Fruit fly (Drosophila melanogaster) whole organism, prepupa: ENCODE measurements around the gene CG9662.

Experiments used
- Blimp-1 ChIP-seq: fragments of 200-800 bp; sonication (Bioruptor generic); optimal IDR thresholded peaks from 3 replicates; lab custom pipeline; 2017; ENCODE audit warnings: missing biosample characterization, missing genetic modification characterization, mild to moderate bottlenecking, moderate library complexity, missing genetic modification reagents
- CG10631 ChIP-seq: fragments of 200-800 bp; sonication (Bioruptor generic); optimal IDR thresholded peaks from 2 replicates; lab custom pipeline; 2016; ENCODE audit warnings: missing biosample characterization, missing genetic modification characterization
- CG10669 ChIP-seq: fragments of 200-800 bp; sonication (Bioruptor generic); optimal IDR thresholded peaks from 3 replicates; lab custom pipeline; 2018; ENCODE audit warnings: missing biosample characterization, mild to moderate bottlenecking, missing genetic modification characterization, moderate library complexity
- CG11294 ChIP-seq: fragments of 200-800 bp; sonication (Bioruptor generic); IDR thresholded peaks from 2 replicates; pipeline ENCODE4 v1.3.6; 2022; ENCODE audit warnings: missing biosample characterization, missing genetic modification characterization
- CG11762 ChIP-seq: fragments of 200-800 bp; sonication (Bioruptor generic); optimal IDR thresholded peaks from 3 replicates; lab custom pipeline; 2016; ENCODE audit warnings: missing biosample characterization, missing genetic modification characterization; ENCODE audit not compliant: insufficient read depth
- CG11902 ChIP-seq: fragments of 200-800 bp; sonication (Bioruptor generic); optimal IDR thresholded peaks from 3 replicates; lab custom pipeline; 2016; ENCODE audit warnings: missing biosample characterization, missing genetic modification characterization
- CG15336 ChIP-seq: fragments of 200-800 bp; sonication (Bioruptor generic); IDR thresholded peaks from 2 replicates; pipeline ENCODE4 v1.3.6; 2022; ENCODE audit warnings: missing biosample characterization, missing genetic modification characterization
- CG1621 ChIP-seq: fragments of 200-800 bp; sonication (Bioruptor generic); optimal IDR thresholded peaks from 3 replicates; lab custom pipeline; 2018; ENCODE audit warnings: missing biosample characterization, mild to moderate bottlenecking, missing genetic modification characterization
- CG16779 ChIP-seq: fragments of 200-800 bp; sonication (Bioruptor generic); optimal IDR thresholded peaks from 3 replicates; lab custom pipeline; 2017; ENCODE audit warnings: missing biosample characterization, mild to moderate bottlenecking, missing genetic modification characterization
- CG31627 ChIP-seq: fragments of 200-800 bp; sonication (Bioruptor generic); optimal IDR thresholded peaks from 3 replicates; lab custom pipeline; 2016; ENCODE audit warnings: missing biosample characterization, missing genetic modification characterization
- CG32006 ChIP-seq: fragments of 200-800 bp; sonication (Bioruptor generic); optimal IDR thresholded peaks from 3 replicates; lab custom pipeline; 2017; ENCODE audit warnings: missing biosample characterization, mild to moderate bottlenecking, missing genetic modification characterization
- CG34406 ChIP-seq: fragments of 200-800 bp; sonication (Bioruptor generic); optimal IDR thresholded peaks from 3 replicates; lab custom pipeline; 2016; ENCODE audit warnings: missing biosample characterization, missing genetic modification characterization
- CG3919 ChIP-seq: fragments of 200-800 bp; sonication (Bioruptor generic); optimal IDR thresholded peaks from 3 replicates; lab custom pipeline; 2016; ENCODE audit warnings: missing biosample characterization, missing genetic modification characterization
- CG6163 ChIP-seq: fragments of 200-800 bp; sonication (Bioruptor generic); IDR thresholded peaks from 3 replicates; pipeline ENCODE4 v1.3.6; 2022; ENCODE audit warnings: missing biosample characterization, missing genetic modification characterization
- CG6276 ChIP-seq: fragments of 200-800 bp; sonication (Bioruptor generic); optimal IDR thresholded peaks from 2 replicates; lab custom pipeline; 2017; ENCODE audit warnings: missing biosample characterization, mild to moderate bottlenecking, missing genetic modification characterization
- CG6792 ChIP-seq: fragments of 200-800 bp; sonication (Bioruptor generic); optimal IDR thresholded peaks from 3 replicates; lab custom pipeline; 2016; ENCODE audit warnings: missing biosample characterization, missing genetic modification characterization
- CG6808 ChIP-seq: fragments of 200-800 bp; sonication (Bioruptor generic); optimal IDR thresholded peaks from 3 replicates; lab custom pipeline; 2017; ENCODE audit warnings: missing biosample characterization, missing genetic modification characterization, mild to moderate bottlenecking, moderate library complexity, missing genetic modification reagents
- CG6854 ChIP-seq: fragments of 200-800 bp; sonication (Bioruptor generic); optimal IDR thresholded peaks from 2 replicates; lab custom pipeline; 2017; ENCODE audit warnings: missing biosample characterization, mild to moderate bottlenecking, missing genetic modification characterization
- CG7368 ChIP-seq: fragments of 200-800 bp; sonication (Bioruptor generic); optimal IDR thresholded peaks from 3 replicates; lab custom pipeline; 2016; ENCODE audit warnings: missing biosample characterization, missing genetic modification characterization
- CG8119 ChIP-seq: fragments of 200-800 bp; sonication (Bioruptor generic); IDR thresholded peaks from 3 replicates; pipeline ENCODE4 v1.3.6; 2022; ENCODE audit warnings: missing biosample characterization, missing genetic modification characterization
- CG8319 ChIP-seq: fragments of 200-800 bp; sonication (Bioruptor generic); optimal IDR thresholded peaks from 3 replicates; lab custom pipeline; 2016; ENCODE audit warnings: missing biosample characterization, missing genetic modification characterization
- CG8632 ChIP-seq: fragments of 200-800 bp; sonication (Bioruptor generic); optimal IDR thresholded peaks from 3 replicates; lab custom pipeline; 2016; ENCODE audit warnings: missing biosample characterization, missing genetic modification characterization
- CG9139 ChIP-seq: fragments of 200-800 bp; sonication (Bioruptor generic); optimal IDR thresholded peaks from 3 replicates; lab custom pipeline; 2017; ENCODE audit warnings: missing biosample characterization, mild to moderate bottlenecking, missing genetic modification characterization
- Eip75B ChIP-seq: fragments of 200-800 bp; sonication (Bioruptor generic); optimal IDR thresholded peaks from 3 replicates; lab custom pipeline; 2016; ENCODE audit warnings: missing biosample characterization, missing genetic modification characterization
- Eip78C ChIP-seq: fragments of 200-800 bp; sonication (Bioruptor generic); peaks from one replicate; lab custom pipeline; 2016; ENCODE audit warnings: missing biosample characterization, missing genetic modification characterization
- Eip93F ChIP-seq: fragments of 200-800 bp; sonication (Bioruptor generic); optimal IDR thresholded peaks from 2 replicates; lab custom pipeline; 2016; ENCODE audit warnings: missing biosample characterization, mild to moderate bottlenecking, missing genetic modification characterization
- Ets96B ChIP-seq: fragments of 200-800 bp; optimal IDR thresholded peaks from 2 replicates; lab custom pipeline; 2019; ENCODE audit warnings: missing biosample characterization, mild to moderate bottlenecking, missing genetic modification characterization, moderate library complexity
- Gug ChIP-seq: fragments of 200-800 bp; sonication (Bioruptor generic); IDR thresholded peaks from 2 replicates; pipeline ENCODE4 v1.3.6; 2022; ENCODE audit warnings: missing biosample characterization, missing genetic modification characterization
- Hr38 ChIP-seq: sonication (Bioruptor generic); optimal IDR thresholded peaks from 2 replicates; lab custom pipeline; 2016; ENCODE audit warnings: missing biosample characterization, missing genetic modification characterization
- Hr39 ChIP-seq: fragments of 200-800 bp; sonication (Bioruptor generic); optimal IDR thresholded peaks from 2 replicates; lab custom pipeline; 2016; ENCODE audit warnings: missing biosample characterization, missing genetic modification characterization
- Hr4 ChIP-seq: fragments of 200-800 bp; sonication (Bioruptor generic); optimal IDR thresholded peaks from 3 replicates; lab custom pipeline; 2016; ENCODE audit warnings: missing biosample characterization, missing genetic modification characterization
- Lpt ChIP-seq: fragments of 200-800 bp; sonication (Bioruptor generic); optimal IDR thresholded peaks from 3 replicates; lab custom pipeline; 2016; ENCODE audit warnings: missing biosample characterization, missing genetic modification characterization
- Met ChIP-seq: fragments of 200-800 bp; sonication (Bioruptor generic); optimal IDR thresholded peaks from 3 replicates; lab custom pipeline; 2016; ENCODE audit warnings: missing biosample characterization, missing genetic modification characterization
- OdsH ChIP-seq: fragments of 200-800 bp; sonication (Bioruptor generic); optimal IDR thresholded peaks from 3 replicates; lab custom pipeline; 2016; ENCODE audit warnings: missing biosample characterization, missing genetic modification characterization
- Smox ChIP-seq: fragments of 200-800 bp; sonication (Bioruptor generic); optimal IDR thresholded peaks from 3 replicates; lab custom pipeline; 2016; ENCODE audit warnings: missing biosample characterization, missing genetic modification characterization
- Sox102F ChIP-seq: fragments of 200-800 bp; sonication (Bioruptor generic); optimal IDR thresholded peaks from 2 replicates; lab custom pipeline; 2016; ENCODE audit warnings: missing biosample characterization, mild to moderate bottlenecking, missing genetic modification characterization
- Sox14 ChIP-seq: fragments of 200-800 bp; sonication (Bioruptor generic); optimal IDR thresholded peaks from 3 replicates; lab custom pipeline; 2016; ENCODE audit warnings: missing biosample characterization, missing genetic modification characterization
- Sox15 ChIP-seq: fragments of 200-800 bp; sonication (Bioruptor generic); optimal IDR thresholded peaks from 3 replicates; lab custom pipeline; 2016; ENCODE audit warnings: missing biosample characterization, missing genetic modification characterization
- achi ChIP-seq: fragments of 200-800 bp; sonication (Bioruptor generic); optimal IDR thresholded peaks from 3 replicates; lab custom pipeline; 2016; ENCODE audit warnings: missing biosample characterization, missing genetic modification characterization
- acj6 ChIP-seq: fragments of 200-800 bp; sonication (Bioruptor generic); optimal IDR thresholded peaks from 3 replicates; lab custom pipeline; 2016; ENCODE audit warnings: missing biosample characterization, missing genetic modification characterization
- cyc ChIP-seq: fragments of 200-800 bp; sonication (Bioruptor generic); optimal IDR thresholded peaks from 3 replicates; lab custom pipeline; 2016; ENCODE audit warnings: missing biosample characterization, missing genetic modification characterization
- dac ChIP-seq: fragments of 200-800 bp; sonication (Bioruptor generic); optimal IDR thresholded peaks from 2 replicates; lab custom pipeline; 2017; ENCODE audit warnings: missing biosample characterization, mild to moderate bottlenecking, missing genetic modification characterization
- eg ChIP-seq: fragments of 200-800 bp; sonication (Bioruptor generic); IDR thresholded peaks from 3 replicates; pipeline ENCODE4 v1.3.6; 2022; ENCODE audit warnings: missing biosample characterization, missing genetic modification characterization
- esn ChIP-seq: fragments of 200-800 bp; sonication (Bioruptor generic); optimal IDR thresholded peaks from 2 replicates; lab custom pipeline; 2016; ENCODE audit warnings: missing biosample characterization, mild to moderate bottlenecking, missing genetic modification characterization, moderate library complexity
- fd59A ChIP-seq: fragments of 200-800 bp; sonication (Bioruptor generic); optimal IDR thresholded peaks from 2 replicates; lab custom pipeline; 2017; ENCODE audit warnings: missing biosample characterization, mild to moderate bottlenecking, missing genetic modification characterization, missing genetic modification reagents
- fkh ChIP-seq: fragments of 200-800 bp; sonication (Bioruptor generic); optimal IDR thresholded peaks from 3 replicates; lab custom pipeline; 2017; ENCODE audit warnings: missing biosample characterization, mild to moderate bottlenecking, missing genetic modification characterization, moderate library complexity
- lz ChIP-seq: fragments of 200-800 bp; sonication (Bioruptor generic); optimal IDR thresholded peaks from 3 replicates; lab custom pipeline; 2016; ENCODE audit warnings: missing biosample characterization, missing genetic modification characterization
- net ChIP-seq: fragments of 200-800 bp; sonication (Bioruptor generic); optimal IDR thresholded peaks from 3 replicates; lab custom pipeline; 2016; ENCODE audit warnings: missing biosample characterization, missing genetic modification characterization
- pdm3 ChIP-seq: fragments of 200-800 bp; sonication (Bioruptor generic); optimal IDR thresholded peaks from 3 replicates; lab custom pipeline; 2016; ENCODE audit warnings: missing biosample characterization, missing genetic modification characterization
- salr ChIP-seq, 2 experiments: fragments of 200-800 bp; sonication (Bioruptor generic); optimal IDR thresholded peaks; 3 replicates each; lab custom pipeline; 2016 to 2018; ENCODE audit warnings: missing biosample characterization in 2 of 2, missing genetic modification characterization in 2 of 2, mild to moderate bottlenecking in 1 of 2
- spab ChIP-seq: fragments of 200-800 bp; sonication (Bioruptor generic); optimal IDR thresholded peaks from 2 replicates; lab custom pipeline; 2017; ENCODE audit warnings: missing biosample characterization, mild to moderate bottlenecking, missing genetic modification characterization, missing genetic modification reagents
- ss ChIP-seq, 2 experiments: fragments of 200-800 bp; sonication (Bioruptor generic); optimal IDR thresholded peaks; 2 replicates in 1 of 2; 3 replicates in 1 of 2; lab custom pipeline; 2017 to 2018; ENCODE audit warnings: mild to moderate bottlenecking in 2 of 2, missing biosample characterization in 2 of 2, missing genetic modification characterization in 2 of 2, moderate library complexity in 1 of 2
- vri ChIP-seq: fragments of 200-800 bp; sonication (Bioruptor generic); optimal IDR thresholded peaks from 3 replicates; lab custom pipeline; 2016; ENCODE audit warnings: missing biosample characterization, mild to moderate bottlenecking, missing genetic modification characterization

Gene CG9662

dm6 chr2L:3372483-3372929 lies 4.0 kb downstream of the CG9662 start:
- peak; percentile 36 for TF ChIP-seq CG10631 (GFP tag; lab: Kevin White, UChicago)
- TF ChIP-seq CG6163 (GFP tag; lab: Robert Waterston, UW): peak; percentile 64; the same call in 2 of the 3 replicates
- peak; percentile 46 for TF ChIP-seq Hr4 (GFP tag; lab: Kevin White, UChicago)
- no peak for TF ChIP-seq CG11762 (GFP tag; lab: Kevin White, UChicago)
- TF ChIP-seq CG8119 (GFP tag; lab: Robert Waterston, UW): no peak
- TF ChIP-seq spab (GFP tag; lab: Kevin White, UChicago): no peak
- TF ChIP-seq OdsH (GFP tag; lab: Kevin White, UChicago): peak; percentile 39
- TF ChIP-seq CG11902 (GFP tag; lab: Kevin White, UChicago): no peak
- TF ChIP-seq Blimp-1: no peak
- TF ChIP-seq CG1621 (tag; lab: Kevin White, UChicago): no peak
- TF ChIP-seq CG15336 (GFP tag; lab: Robert Waterston, UW): peak; percentile 60
- TF ChIP-seq Sox102F (GFP tag; lab: Kevin White, UChicago): peak; percentile 1
- no peak for TF ChIP-seq lz (GFP tag; lab: Kevin White, UChicago)
- TF ChIP-seq CG7368 (GFP tag; lab: Kevin White, UChicago): no peak
- no peak for TF ChIP-seq salr (GFP tag; optimal IDR thresholded peaks at IDR 0.05; lab: Kevin White, UChicago)
- TF ChIP-seq Eip93F (GFP tag; lab: Kevin White, UChicago): no peak
- peak; percentile 24 for TF ChIP-seq net (GFP tag; lab: Kevin White, UChicago)
- peak; percentile 5 for TF ChIP-seq CG6792
- TF ChIP-seq CG31627 (GFP tag; lab: Kevin White, UChicago): peak; percentile 40
- peak; percentile 25 for TF ChIP-seq Eip75B (GFP tag; lab: Kevin White, UChicago)
- peak; percentile 50 for TF ChIP-seq CG32006 (GFP tag; lab: Kevin White, UChicago)
- peak; percentile 11 for TF ChIP-seq acj6
- TF ChIP-seq fkh (GFP tag; lab: Kevin White, UChicago): no peak
- TF ChIP-seq ss (GFP tag; optimal IDR thresholded peaks at IDR 0.05; lab: Kevin White, UChicago): no peak
- TF ChIP-seq CG11294: no peak
- no peak for TF ChIP-seq CG16779
- TF ChIP-seq CG3919 (GFP tag; lab: Kevin White, UChicago): peak; percentile 21
- peak; percentile 61 for TF ChIP-seq esn
- no peak for TF ChIP-seq Met (GFP tag; lab: Kevin White, UChicago)
- no peak for TF ChIP-seq Hr38 (GFP tag; lab: Kevin White, UChicago)
- TF ChIP-seq fd59A (GFP tag; lab: Kevin White, UChicago): no peak
- TF ChIP-seq Gug (GFP tag; lab: Robert Waterston, UW): peak; percentile 26; the same call in 1 of the 2 replicates
- TF ChIP-seq Hr39 (GFP tag; lab: Kevin White, UChicago): peak; percentile 18
- peak; percentile 12 for TF ChIP-seq pdm3 (GFP tag; lab: Kevin White, UChicago)
- TF ChIP-seq cyc (GFP tag; lab: Kevin White, UChicago): peak; percentile 15
- TF ChIP-seq CG34406 (GFP tag; lab: Kevin White, UChicago): no peak
- peak; percentile 17 for TF ChIP-seq CG6808 (GFP tag; lab: Kevin White, UChicago)
- TF ChIP-seq CG8319 (GFP tag; lab: Kevin White, UChicago): no peak
- TF ChIP-seq CG10669 (GFP tag; lab: Kevin White, UChicago): no peak
- TF ChIP-seq Ets96B (tag; lab: Kevin White, UChicago): peak; percentile 31
- TF ChIP-seq vri (GFP tag; lab: Kevin White, UChicago): no peak
- peak; percentile 69 for TF ChIP-seq eg
- TF ChIP-seq CG6854: no peak
- no peak for TF ChIP-seq dac
- TF ChIP-seq Eip78C (GFP tag; lab: Kevin White, UChicago): peak; percentile 73
- TF ChIP-seq Sox14: no peak
- peak; percentile 13 for TF ChIP-seq achi
- no peak for TF ChIP-seq Smox (GFP tag; lab: Kevin White, UChicago)
- no peak for TF ChIP-seq CG9139 (GFP tag; lab: Kevin White, UChicago)
- no peak for TF ChIP-seq Sox15 (GFP tag; lab: Kevin White, UChicago)
- no peak for TF ChIP-seq CG8632 (GFP tag; lab: Kevin White, UChicago)
- TF ChIP-seq CG6276: peak; percentile 41
- no peak for TF ChIP-seq Lpt (GFP tag; lab: Kevin White, UChicago)
